Worm (Caenorhabditis elegans) whole organism, early embryonic: ENCODE measurements around the gene eat-6.
"Not testable (repeated sequence)": the region's sequence is repeated elsewhere in the genome, so short reads cannot be mapped to it uniquely, and the experiment has no call there.

Experiments used
- B0310.2 ChIP-seq: sonication (generic microtip); optimal IDR thresholded peaks from 2 replicates; lab custom pipeline; 2016; ENCODE audit warnings: mild to moderate bottlenecking, missing genetic modification characterization, missing compliant biosample characterization
- F13C5.2 ChIP-seq: sonication (generic microtip); optimal IDR thresholded peaks from 2 replicates; lab custom pipeline; 2017; ENCODE audit warnings: mild to moderate bottlenecking, missing genetic modification characterization, inconsistent platforms, missing compliant biosample characterization
- aly-1 ChIP-seq: sonication (generic microtip); optimal IDR thresholded peaks from 2 replicates; lab custom pipeline; 2016; ENCODE audit warnings: missing genetic modification characterization, missing compliant biosample characterization
- ama-1 ChIP-seq: fragments of 150-350 bp; optimal IDR thresholded peaks from 2 replicates; lab custom pipeline; 2014
- ceh-13 ChIP-seq: fragments of 200-800 bp; sonication (Bioruptor generic); optimal IDR thresholded peaks from 2 replicates; lab custom pipeline; 2018; ENCODE audit warnings: mild to moderate bottlenecking, missing genetic modification characterization, missing compliant biosample characterization
- ceh-36 ChIP-seq: sonication (generic microtip); optimal IDR thresholded peaks from 2 replicates; lab custom pipeline; 2016; ENCODE audit warnings: missing genetic modification characterization, inconsistent platforms, missing compliant biosample characterization
- ets-7 ChIP-seq: sonication (generic microtip); optimal IDR thresholded peaks from 2 replicates; lab custom pipeline; 2016; ENCODE audit warnings: missing genotype, missing genetic modification characterization, missing compliant biosample characterization
- flt-1 ChIP-seq: fragments of 200-800 bp; sonication (Bioruptor generic); IDR thresholded peaks from 2 replicates; pipeline ENCODE4 v1.3.6; 2022; ENCODE audit warnings: missing genetic modification characterization, missing compliant biosample characterization
- hmbx-1 ChIP-seq: sonication (generic microtip); optimal IDR thresholded peaks from 2 replicates; lab custom pipeline; 2016; ENCODE audit warnings: mild to moderate bottlenecking, missing genetic modification characterization, missing compliant biosample characterization
- hmg-4 ChIP-seq: fragments of 200-800 bp; sonication (Bioruptor generic); optimal IDR thresholded peaks from 2 replicates; lab custom pipeline; 2018; ENCODE audit warnings: mild to moderate bottlenecking, missing genetic modification characterization, missing compliant biosample characterization
- hnd-1 ChIP-seq: sonication (generic microtip); optimal IDR thresholded peaks from 2 replicates; lab custom pipeline; 2016; ENCODE audit warnings: missing genetic modification characterization, missing compliant biosample characterization
- pes-1 ChIP-seq: fragments of 200-800 bp; sonication (Bioruptor generic); IDR thresholded peaks from 2 replicates; pipeline ENCODE4 v1.3.6; 2022; ENCODE audit warnings: missing genetic modification reagents, missing genetic modification characterization, missing compliant biosample characterization
- scrt-1 ChIP-seq: fragments of 200-800 bp; sonication (Bioruptor generic); IDR thresholded peaks from 2 replicates; pipeline ENCODE4 v1.3.6; 2022; ENCODE audit warnings: missing genetic modification characterization, missing compliant biosample characterization
- sea-1 ChIP-seq: fragments of 200-800 bp; sonication (Bioruptor generic); conservative IDR thresholded peaks from 2 replicates; pipeline ENCODE4 v1.3.6; 2022; ENCODE audit warnings: missing genetic modification characterization, missing compliant biosample characterization
- tbx-11 ChIP-seq: fragments of 200-800 bp; sonication (Bioruptor generic); IDR thresholded peaks from 2 replicates; pipeline ENCODE4 v1.3.6; 2022; ENCODE audit warnings: missing genetic modification characterization, missing compliant biosample characterization
- tbx-37 ChIP-seq: fragments of 200-800 bp; sonication (Bioruptor generic); conservative IDR thresholded peaks from 2 replicates; pipeline ENCODE4 v1.3.6; 2022; ENCODE audit warnings: missing genetic modification reagents, missing genetic modification characterization, missing compliant biosample characterization
- tra-4 ChIP-seq: sonication (generic microtip); optimal IDR thresholded peaks from 2 replicates; lab custom pipeline; 2017; ENCODE audit warnings: missing genetic modification characterization, missing compliant biosample characterization

The eat-6 gene

DNA sequence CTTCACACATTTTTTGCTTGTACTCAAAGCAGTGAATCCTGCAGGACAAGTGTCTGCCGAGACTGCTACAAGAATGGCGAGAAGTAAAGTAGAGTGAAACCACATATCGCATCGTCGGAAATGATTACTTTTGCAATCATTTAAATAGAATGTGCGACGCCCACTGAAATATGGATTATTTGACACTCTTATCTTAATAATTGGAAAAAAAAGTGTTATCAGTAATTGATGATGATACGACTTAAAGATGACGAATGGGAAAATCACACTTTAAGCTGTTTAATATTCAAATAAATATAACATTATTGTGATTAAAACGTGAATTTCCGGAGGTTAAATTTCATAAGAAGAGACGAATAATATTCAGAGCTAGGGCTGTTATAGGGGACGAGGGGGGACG is 8.2 kb upstream of the eat-6 start, which contains the start of gene clec-41:
clec-41 (minus strand) TSS at position 147 of the 400 bp plus-strand sequence.
- TF ChIP-seq pes-1, result no peak
- TF ChIP-seq tbx-11 (GFP tag; lab: Robert Waterston, UW), result no peak
- no peak for TF ChIP-seq B0310.2
- no peak for TF ChIP-seq ets-7 (tag; lab: Kevin White, UChicago)
- TF ChIP-seq hmbx-1 (tag; lab: Kevin White, UChicago), result no peak
- TF ChIP-seq aly-1 (tag; lab: Kevin White, UChicago), result no peak
- TF ChIP-seq scrt-1 (GFP tag; lab: Robert Waterston, UW), result no peak
- no peak for TF ChIP-seq tra-4
- TF ChIP-seq ceh-13 (GFP tag; lab: Kevin White, UChicago), result no peak
- no peak for TF ChIP-seq flt-1 (GFP tag; lab: Robert Waterston, UW)
- TF ChIP-seq F13C5.2 (tag; lab: Kevin White, UChicago), result no peak
- no peak for TF ChIP-seq hmg-4 (GFP tag; lab: Kevin White, UChicago)
- no peak for TF ChIP-seq tbx-37 (GFP tag; lab: Robert Waterston, UW)
- TF ChIP-seq sea-1 (GFP tag; lab: Robert Waterston, UW), result no peak
- TF ChIP-seq ama-1 (lab: Kevin White, UChicago), result no peak
- no peak for TF ChIP-seq ceh-36

DNA sequence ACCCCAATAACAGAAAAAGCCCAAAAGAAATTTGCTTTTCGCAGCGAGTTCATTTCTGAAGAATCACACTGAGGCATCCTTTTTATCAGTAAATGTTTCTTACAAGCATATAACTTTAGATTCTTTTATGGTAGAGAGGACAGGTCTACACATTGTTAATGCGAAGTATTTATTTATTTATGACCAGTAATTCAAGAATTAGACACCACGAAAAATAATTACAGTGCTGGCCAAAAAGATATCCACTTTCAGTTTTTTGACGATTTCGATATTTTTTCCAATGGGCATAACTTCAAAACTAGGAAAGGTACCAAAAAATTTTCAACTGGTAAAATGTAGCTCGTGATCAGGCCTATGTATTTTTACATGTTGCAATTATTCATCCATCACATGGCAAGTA is 5.0 kb upstream of the eat-6 start, which contains the start of gene clec-225:
clec-225 (minus strand) TSS at position 101 of the 400 bp plus-strand sequence.
- TF ChIP-seq tbx-37 (GFP tag; lab: Robert Waterston, UW); tra-4; pes-1: not testable (repeated sequence)

DNA sequence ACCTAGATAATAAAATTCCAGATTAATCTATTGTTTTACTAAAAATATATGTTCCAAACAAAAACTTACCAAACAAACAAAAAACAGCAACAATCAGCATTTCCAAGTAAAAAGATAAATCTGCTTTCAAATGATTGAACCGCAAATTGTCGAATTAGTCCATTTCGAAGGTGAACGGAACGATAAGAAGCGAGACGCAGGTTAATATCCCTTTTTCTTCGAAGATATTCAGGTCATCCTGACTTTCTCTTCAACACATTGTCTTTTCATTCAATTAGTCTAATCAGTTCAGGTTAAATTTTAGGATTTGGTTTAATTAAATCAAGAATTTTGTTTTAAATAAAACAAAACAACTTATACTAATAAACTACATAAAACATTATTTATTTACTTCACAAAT is 3.6 kb upstream of the eat-6 start, which contains the start of gene B0365.9:
B0365.9 (minus strand) TSS at position 186 of the 400 bp plus-strand sequence.
- TF ChIP-seq aly-1 (tag; lab: Kevin White, UChicago) (no peak), ets-7 (tag; lab: Kevin White, UChicago) (no peak), F13C5.2 (tag; lab: Kevin White, UChicago) (no peak), hnd-1 (tag; lab: Kevin White, UChicago) (no peak), B0310.2 (no peak), hmbx-1 (tag; lab: Kevin White, UChicago) (no peak), flt-1 (GFP tag; lab: Robert Waterston, UW) (no peak), hmg-4 (GFP tag; lab: Kevin White, UChicago) (no peak), tbx-37 (GFP tag; lab: Robert Waterston, UW) (no peak), ama-1 (lab: Kevin White, UChicago) (no peak), tra-4 (no peak), ceh-36 (no peak), sea-1 (GFP tag; lab: Robert Waterston, UW) (no peak)

DNA sequence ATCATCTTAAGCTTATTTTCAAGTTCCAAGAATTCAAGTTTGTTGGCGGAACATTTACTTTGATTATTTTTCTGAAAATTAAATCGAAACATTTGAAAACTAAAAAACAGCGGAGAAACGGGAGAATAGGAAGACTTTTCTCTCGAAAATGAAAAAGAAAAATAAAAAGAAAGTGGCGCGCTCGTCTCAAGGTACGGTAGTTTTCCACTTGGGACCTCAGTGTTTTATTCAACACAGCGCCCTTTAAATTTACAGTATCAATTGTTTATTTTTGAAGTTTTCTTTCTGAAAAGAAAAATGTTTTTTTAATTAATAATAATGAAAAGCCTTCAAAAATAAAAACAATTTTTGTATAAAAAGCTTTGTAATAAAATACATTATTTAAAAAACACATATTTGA is 1.7 kb upstream of the eat-6 start:
- no peak for TF ChIP-seq ceh-36
- no peak for TF ChIP-seq hmbx-1 (tag; lab: Kevin White, UChicago)
- TF ChIP-seq flt-1 (GFP tag; lab: Robert Waterston, UW), result no peak
- TF ChIP-seq tra-4, result no peak
- TF ChIP-seq aly-1 (tag; lab: Kevin White, UChicago), result no peak
- TF ChIP-seq ama-1 (lab: Kevin White, UChicago), result no peak
- no peak for TF ChIP-seq hmg-4 (GFP tag; lab: Kevin White, UChicago)
- TF ChIP-seq pes-1, result no peak
- no peak for TF ChIP-seq B0310.2
- TF ChIP-seq tbx-37 (GFP tag; lab: Robert Waterston, UW), result no peak
- no peak for TF ChIP-seq ceh-13 (GFP tag; lab: Kevin White, UChicago)
- no peak for TF ChIP-seq scrt-1 (GFP tag; lab: Robert Waterston, UW)
- no peak for TF ChIP-seq tbx-11 (GFP tag; lab: Robert Waterston, UW)

DNA sequence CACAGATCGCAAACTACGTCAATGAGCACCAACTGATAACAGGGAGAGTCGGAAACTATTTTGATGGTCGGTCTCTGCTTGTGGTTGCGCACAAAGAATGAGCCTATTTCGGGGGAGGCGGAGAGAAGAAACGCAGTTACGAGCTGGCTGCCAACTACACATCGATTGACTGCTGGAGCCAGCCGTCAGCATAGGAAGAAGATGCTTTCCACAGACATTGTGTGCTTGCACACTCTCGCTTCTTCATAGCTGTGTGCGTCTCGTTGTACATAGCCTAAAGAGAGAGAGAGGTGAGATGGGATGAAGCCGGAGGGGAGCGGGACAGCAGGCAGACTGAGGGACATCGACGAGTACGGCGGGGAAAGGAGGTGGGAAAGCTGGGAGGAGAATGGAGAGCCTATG is 645 bp upstream of the eat-6 start:
- TF ChIP-seq hmg-4 (GFP tag; lab: Kevin White, UChicago) (peak; percentile 79), aly-1 (tag; lab: Kevin White, UChicago) (no peak), F13C5.2 (tag; lab: Kevin White, UChicago) (peak; percentile 67)

DNA sequence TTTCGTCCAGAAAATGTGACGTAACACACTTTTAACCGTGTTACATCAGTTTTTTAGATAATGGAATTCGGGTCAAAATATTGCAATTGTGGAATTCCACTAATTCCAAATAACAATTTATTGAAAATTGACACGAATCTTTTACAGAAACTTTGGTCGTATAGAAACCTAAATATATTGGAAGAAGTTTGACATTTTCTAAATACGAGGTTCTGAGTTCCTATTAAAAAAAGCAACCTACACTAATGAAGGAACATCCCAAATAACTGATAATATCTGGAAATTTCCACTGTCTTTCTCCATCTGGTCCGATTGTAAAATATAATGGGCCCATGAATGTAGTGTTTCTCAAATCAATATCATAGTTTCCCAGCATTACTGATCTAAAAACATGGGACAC is 8.5 kb downstream of the eat-6 start:
- no peak for TF ChIP-seq tbx-11 (GFP tag; lab: Robert Waterston, UW)
- no peak for TF ChIP-seq hmbx-1 (tag; lab: Kevin White, UChicago)
- no peak for TF ChIP-seq ceh-36
- no peak for TF ChIP-seq ama-1 (lab: Kevin White, UChicago)
- no peak for TF ChIP-seq tbx-37 (GFP tag; lab: Robert Waterston, UW)
- no peak for TF ChIP-seq B0310.2

DNA sequence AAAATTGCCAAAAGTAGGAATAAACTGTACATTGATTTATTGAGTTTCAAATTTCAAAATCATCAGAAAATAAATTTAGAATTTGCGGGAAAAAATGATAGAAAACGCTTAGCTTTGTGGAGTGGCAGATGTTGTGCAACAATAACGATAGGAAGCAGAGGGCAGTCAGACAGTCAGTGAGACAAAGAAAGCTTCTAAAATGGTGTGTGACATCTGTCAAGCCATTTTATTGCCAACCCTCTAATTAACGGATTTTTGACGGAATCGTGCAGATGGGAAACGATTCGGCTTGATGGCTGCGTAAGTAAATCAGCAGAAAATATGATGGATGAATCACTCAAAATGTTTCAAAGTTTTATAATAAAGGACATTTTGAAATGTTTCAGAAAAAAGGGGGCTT is 9.7 kb downstream of the eat-6 start, which contains the start of gene max-1:
max-1 (minus strand) TSS at position 124 of the 400 bp plus-strand sequence.
- no peak for TF ChIP-seq ets-7 (tag; lab: Kevin White, UChicago)
- no peak for TF ChIP-seq pes-1
- TF ChIP-seq ceh-36, result no peak
- no peak for TF ChIP-seq B0310.2
- TF ChIP-seq hmg-4 (GFP tag; lab: Kevin White, UChicago), result no peak
- TF ChIP-seq ama-1 (lab: Kevin White, UChicago), result no peak
- TF ChIP-seq ceh-13 (GFP tag; lab: Kevin White, UChicago), result no peak
- no peak for TF ChIP-seq scrt-1 (GFP tag; lab: Robert Waterston, UW)
- no peak for TF ChIP-seq tbx-11 (GFP tag; lab: Robert Waterston, UW)
- no peak for TF ChIP-seq flt-1 (GFP tag; lab: Robert Waterston, UW)
- TF ChIP-seq hnd-1 (tag; lab: Kevin White, UChicago), result no peak
- TF ChIP-seq aly-1 (tag; lab: Kevin White, UChicago), result no peak
- TF ChIP-seq F13C5.2 (tag; lab: Kevin White, UChicago), result no peak

DNA sequence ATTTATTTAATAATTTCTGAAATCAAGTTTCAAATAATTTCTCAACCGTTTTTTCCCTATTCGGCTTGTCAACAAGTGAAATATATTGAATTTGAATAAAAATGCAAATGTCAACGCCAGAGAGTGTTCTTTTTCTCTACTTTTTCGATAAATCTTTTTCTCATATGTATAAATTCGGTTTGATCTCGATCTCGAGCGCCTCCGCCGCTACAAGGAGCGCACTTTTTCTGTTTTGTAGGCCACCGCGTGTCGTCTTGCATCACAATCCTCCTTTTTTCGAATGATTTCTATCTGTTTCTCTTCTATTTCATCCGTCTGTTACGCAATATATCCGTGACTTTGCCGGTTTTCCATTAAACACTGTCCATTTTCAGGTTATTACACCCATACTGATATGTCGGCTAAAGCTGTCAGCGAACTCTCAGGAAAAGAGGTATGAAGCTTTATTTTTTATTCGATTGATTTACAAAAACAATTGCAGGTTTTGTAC is 13.6 kb downstream of the eat-6 start, which contains the start of gene acly-2:
acly-2 (plus strand) TSS at position 375 of the 490 bp plus-strand sequence.
- no peak for TF ChIP-seq sea-1 (GFP tag; lab: Robert Waterston, UW)
- no peak for TF ChIP-seq flt-1 (GFP tag; lab: Robert Waterston, UW)
- TF ChIP-seq F13C5.2 (tag; lab: Kevin White, UChicago), result no peak
- TF ChIP-seq B0310.2, result no peak
- no peak for TF ChIP-seq pes-1
- TF ChIP-seq hmbx-1 (tag; lab: Kevin White, UChicago), result no peak
- no peak for TF ChIP-seq tbx-11 (GFP tag; lab: Robert Waterston, UW)
